Fruit fly (Drosophila melanogaster) whole organism, embryonic: ENCODE measurements around the gene CG33939.

Source experiments
- CG1024 ChIP-seq: fragments of 200-800 bp; sonication (Bioruptor generic); IDR thresholded peaks from 2 replicates; pipeline ENCODE4 v1.3.6; 2022; ENCODE audit warnings: missing biosample characterization, missing genetic modification characterization
- CG10565 ChIP-seq: fragments of 200-800 bp; sonication (Bioruptor generic); optimal IDR thresholded peaks from 3 replicates; lab custom pipeline; 2016; ENCODE audit warnings: missing biosample characterization, mild to moderate bottlenecking, missing genetic modification characterization
- CG10979 ChIP-seq: fragments of 200-800 bp; sonication (Bioruptor generic); optimal IDR thresholded peaks from 2 replicates; lab custom pipeline; 2018; ENCODE audit warnings: missing biosample characterization, mild to moderate bottlenecking, missing genetic modification characterization, moderate library complexity
- CG11504 ChIP-seq: fragments of 200-800 bp; sonication (Bioruptor generic); optimal IDR thresholded peaks from 3 replicates; lab custom pipeline; 2019; ENCODE audit warnings: missing biosample characterization, mild to moderate bottlenecking, missing genetic modification characterization, moderate library complexity
- CG12659 ChIP-seq: fragments of 200-800 bp; sonication (Bioruptor generic); optimal IDR thresholded peaks from 3 replicates; lab custom pipeline; 2017; ENCODE audit warnings: mild to moderate bottlenecking, missing biosample characterization, missing genetic modification reagents, missing genetic modification characterization
- CG14667 ChIP-seq: fragments of 200-800 bp; sonication (Bioruptor generic); IDR thresholded peaks from 2 replicates; pipeline ENCODE4 v1.3.6; 2022; ENCODE audit warnings: missing biosample characterization, missing genetic modification characterization
- CG15696 ChIP-seq: fragments of 200-800 bp; sonication (Bioruptor generic); optimal IDR thresholded peaks from 2 replicates; lab custom pipeline; 2019; ENCODE audit warnings: missing biosample characterization, mild to moderate bottlenecking, missing genetic modification characterization, moderate library complexity
- CG17328 ChIP-seq: fragments of 200-800 bp; sonication (Bioruptor generic); IDR thresholded peaks from 2 replicates; pipeline ENCODE4 v1.3.6; 2022; ENCODE audit warnings: missing biosample characterization, missing genetic modification characterization
- CG17359 ChIP-seq: fragments of 200-800 bp; sonication (Bioruptor generic); optimal IDR thresholded peaks from 3 replicates; lab custom pipeline; 2018; ENCODE audit warnings: missing biosample characterization, mild to moderate bottlenecking, missing genetic modification characterization, moderate library complexity
- CG17829 ChIP-seq: fragments of 200-800 bp; optimal IDR thresholded peaks from 2 replicates; lab custom pipeline; 2019; ENCODE audit warnings: missing biosample characterization, mild to moderate bottlenecking, missing genetic modification characterization, moderate library complexity
- CG2678 ChIP-seq: fragments of 200-800 bp; sonication (Bioruptor generic); optimal IDR thresholded peaks from 3 replicates; lab custom pipeline; 2019; ENCODE audit warnings: missing biosample characterization, mild to moderate bottlenecking, missing genetic modification characterization, moderate library complexity
- CG32767 ChIP-seq: fragments of 200-800 bp; sonication (Bioruptor generic); IDR thresholded peaks from 2 replicates; pipeline ENCODE4 v1.3.6; 2022; ENCODE audit warnings: missing biosample characterization, missing genetic modification characterization
- CG32772 ChIP-seq: fragments of 200-800 bp; sonication (Bioruptor generic); IDR thresholded peaks from 2 replicates; pipeline ENCODE4 v1.3.6; 2022; ENCODE audit warnings: missing biosample characterization, missing genetic modification characterization
- CG3838 ChIP-seq: fragments of 200-800 bp; sonication (Bioruptor generic); optimal IDR thresholded peaks from 3 replicates; lab custom pipeline; 2016; ENCODE audit warnings: missing biosample characterization, missing genetic modification characterization
- CG5245 ChIP-seq: fragments of 200-800 bp; sonication (Bioruptor generic); optimal IDR thresholded peaks from 3 replicates; lab custom pipeline; 2016; ENCODE audit warnings: missing biosample characterization, missing genetic modification characterization
- CG6765 ChIP-seq: fragments of 200-800 bp; sonication (Bioruptor generic); optimal IDR thresholded peaks from 3 replicates; lab custom pipeline; 2017; ENCODE audit warnings: missing biosample characterization, mild to moderate bottlenecking, missing genetic modification characterization
- CG7556 ChIP-seq: fragments of 200-800 bp; sonication (Bioruptor generic); optimal IDR thresholded peaks from 2 replicates; lab custom pipeline; 2017; ENCODE audit warnings: missing biosample characterization, mild to moderate bottlenecking, missing genetic modification characterization
- CG8478 ChIP-seq: fragments of >200 bp; optimal IDR thresholded peaks from 2 replicates; lab custom pipeline; 2018
- CG9797 ChIP-seq: fragments of 200-800 bp; sonication (Bioruptor generic); optimal IDR thresholded peaks from 3 replicates; lab custom pipeline; 2018; ENCODE audit warnings: missing biosample characterization, mild to moderate bottlenecking, missing genetic modification characterization
- E2f1 ChIP-seq: fragments of 200-800 bp; sonication (Bioruptor generic); IDR thresholded peaks from 2 replicates; pipeline ENCODE4 v1.3.6; 2022; ENCODE audit warnings: missing biosample characterization, missing genetic modification characterization
- Hr39 ChIP-seq: fragments of >200 bp; optimal IDR thresholded peaks from 2 replicates; lab custom pipeline; 2017
- Jarid2 ChIP-seq: fragments of 200-800 bp; sonication (Bioruptor generic); optimal IDR thresholded peaks from 3 replicates; lab custom pipeline; 2017; ENCODE audit warnings: mild to moderate bottlenecking, missing biosample characterization, missing genetic modification reagents, missing genetic modification characterization
- Mad ChIP-seq: fragments of 200-800 bp; sonication (Bioruptor generic); optimal IDR thresholded peaks from 2 replicates; lab custom pipeline; 2016; ENCODE audit warnings: missing biosample characterization, missing genetic modification characterization
- Med ChIP-seq: fragments of 200-800 bp; sonication (Bioruptor generic); peaks from one replicate; lab custom pipeline; 2016; ENCODE audit warnings: missing biosample characterization, missing genetic modification characterization, mild to moderate bottlenecking, inconsistent platforms, moderate library complexity
- Nf-YA ChIP-seq: fragments of 200-800 bp; sonication (Bioruptor generic); IDR thresholded peaks from 2 replicates; pipeline ENCODE4 v1.3.6; 2022; ENCODE audit warnings: missing biosample characterization, missing genetic modification characterization
- Scr ChIP-seq: fragments of 200-800 bp; sonication (Bioruptor generic); IDR thresholded peaks from 2 replicates; pipeline ENCODE4 v1.3.6; 2022; ENCODE audit warnings: missing biosample characterization, missing genetic modification characterization; ENCODE audit not compliant: partially characterized antibody
- Ssrp ChIP-seq: fragments of 200-800 bp; sonication (Bioruptor generic); optimal IDR thresholded peaks from 2 replicates; lab custom pipeline; 2018; ENCODE audit warnings: missing biosample characterization, mild to moderate bottlenecking, missing genetic modification characterization, moderate library complexity
- Xbp1 ChIP-seq: fragments of 200-800 bp; sonication (Bioruptor generic); optimal IDR thresholded peaks from 3 replicates; lab custom pipeline; 2016; ENCODE audit warnings: missing biosample characterization, mild to moderate bottlenecking, missing genetic modification characterization
- YL-1 ChIP-seq: fragments of 200-800 bp; sonication (Bioruptor generic); optimal IDR thresholded peaks from 3 replicates; lab custom pipeline; 2017; ENCODE audit warnings: missing biosample characterization, mild to moderate bottlenecking, missing genetic modification characterization
- bbx ChIP-seq: fragments of 200-800 bp; sonication (Bioruptor generic); IDR thresholded peaks from 2 replicates; pipeline ENCODE4 v1.3.6; 2022; ENCODE audit warnings: missing biosample characterization, missing genetic modification characterization; ENCODE audit not compliant: partially characterized antibody
- bigmax ChIP-seq: fragments of 200-800 bp; sonication (Bioruptor generic); optimal IDR thresholded peaks from 2 replicates; lab custom pipeline; 2018; ENCODE audit warnings: missing biosample characterization, mild to moderate bottlenecking, missing genetic modification characterization
- bowl ChIP-seq: fragments of 200-800 bp; sonication (Bioruptor generic); IDR thresholded peaks from 2 replicates; pipeline ENCODE4 v1.3.6; 2022; ENCODE audit warnings: missing biosample characterization, missing genetic modification characterization
- btn ChIP-seq: fragments of 200-800 bp; sonication (Bioruptor generic); optimal IDR thresholded peaks from 2 replicates; lab custom pipeline; 2016; ENCODE audit warnings: missing biosample characterization, missing genetic modification characterization
- croc ChIP-seq: fragments of 200-800 bp; sonication (Bioruptor generic); conservative IDR thresholded peaks from 3 replicates; pipeline ENCODE4 v1.3.6; 2022; ENCODE audit warnings: missing biosample characterization, missing genetic modification characterization
- dmrt99B ChIP-seq: fragments of 200-800 bp; sonication (Bioruptor generic); optimal IDR thresholded peaks from 2 replicates; lab custom pipeline; 2018; ENCODE audit warnings: missing biosample characterization, mild to moderate bottlenecking, missing genetic modification characterization, moderate library complexity
- dysf ChIP-seq: fragments of 200-800 bp; sonication (Bioruptor generic); IDR thresholded peaks from 3 replicates; pipeline ENCODE4 v1.3.6; 2022; ENCODE audit warnings: missing biosample characterization, missing genetic modification characterization
- gce ChIP-seq: fragments of 200-800 bp; sonication (Bioruptor generic); IDR thresholded peaks from 3 replicates; pipeline ENCODE4 v1.3.6; 2022; ENCODE audit warnings: missing biosample characterization, missing genetic modification characterization
- ken ChIP-seq: fragments of 200-800 bp; sonication (Bioruptor generic); IDR thresholded peaks from 3 replicates; pipeline ENCODE4 v1.3.6; 2022; ENCODE audit warnings: missing biosample characterization, missing genetic modification characterization
- knrl ChIP-seq: fragments of 200-800 bp; sonication (Bioruptor generic); IDR thresholded peaks from 3 replicates; pipeline ENCODE4 v1.3.6; 2022; ENCODE audit warnings: missing biosample characterization, missing genetic modification characterization; ENCODE audit not compliant: partially characterized antibody
- luna ChIP-seq: fragments of 200-800 bp; sonication (Bioruptor generic); optimal IDR thresholded peaks from 2 replicates; lab custom pipeline; 2016; ENCODE audit warnings: missing biosample characterization, missing genetic modification characterization
- mirr ChIP-seq: fragments of 200-800 bp; sonication (Bioruptor generic); optimal IDR thresholded peaks from 3 replicates; lab custom pipeline; 2018; ENCODE audit warnings: missing biosample characterization, mild to moderate bottlenecking, missing genetic modification characterization
- mld ChIP-seq: fragments of 200-800 bp; sonication (Bioruptor generic); IDR thresholded peaks from 3 replicates; pipeline ENCODE4 v1.3.6; 2022; ENCODE audit warnings: missing biosample characterization, missing genetic modification characterization; ENCODE audit not compliant: partially characterized antibody
- nau ChIP-seq: fragments of 200-800 bp; sonication (Bioruptor generic); optimal IDR thresholded peaks from 3 replicates; lab custom pipeline; 2017; ENCODE audit warnings: missing biosample characterization, mild to moderate bottlenecking, missing genetic modification characterization, missing genetic modification reagents
- sc ChIP-seq, 3 experiments: fragments of >200 bp in 2 of 3; fragments of 200-800 bp in 1 of 3; sonication (Bioruptor generic) in 1 of 3; optimal IDR thresholded peaks; 2 replicates in 2 of 3; 3 replicates in 1 of 3; lab custom pipeline; 2017; ENCODE audit warnings: mild to moderate bottlenecking in 1 of 3, missing biosample characterization in 1 of 3, missing genetic modification characterization in 1 of 3, missing genetic modification reagents in 1 of 3
- schlank ChIP-seq: fragments of 200-800 bp; sonication (Bioruptor generic); optimal IDR thresholded peaks from 2 replicates; lab custom pipeline; 2018; ENCODE audit warnings: missing biosample characterization, mild to moderate bottlenecking, missing genetic modification characterization
- sqz ChIP-seq: fragments of 200-800 bp; sonication (Bioruptor generic); optimal IDR thresholded peaks from 3 replicates; lab custom pipeline; 2018; ENCODE audit warnings: missing biosample characterization, mild to moderate bottlenecking, missing genetic modification characterization
- vfl ChIP-seq: fragments of 200-800 bp; sonication (Bioruptor generic); optimal IDR thresholded peaks from 2 replicates; lab custom pipeline; 2016; ENCODE audit warnings: missing biosample characterization, missing genetic modification characterization
- vnd ChIP-seq: fragments of 200-800 bp; sonication (Bioruptor generic); IDR thresholded peaks from 3 replicates; pipeline ENCODE4 v1.3.6; 2022; ENCODE audit warnings: missing biosample characterization, missing genetic modification characterization; ENCODE audit not compliant: partially characterized antibody
- vvl ChIP-seq: fragments of 200-800 bp; sonication (Bioruptor generic); IDR thresholded peaks from 2 replicates; pipeline ENCODE4 v1.3.6; 2022; ENCODE audit warnings: missing biosample characterization, missing genetic modification characterization
- zfh1 ChIP-seq: fragments of 200-800 bp; sonication (Bioruptor generic); IDR thresholded peaks from 3 replicates; pipeline ENCODE4 v1.3.6; 2022; ENCODE audit warnings: missing biosample characterization, missing genetic modification characterization

CG33939 gene

DNA sequence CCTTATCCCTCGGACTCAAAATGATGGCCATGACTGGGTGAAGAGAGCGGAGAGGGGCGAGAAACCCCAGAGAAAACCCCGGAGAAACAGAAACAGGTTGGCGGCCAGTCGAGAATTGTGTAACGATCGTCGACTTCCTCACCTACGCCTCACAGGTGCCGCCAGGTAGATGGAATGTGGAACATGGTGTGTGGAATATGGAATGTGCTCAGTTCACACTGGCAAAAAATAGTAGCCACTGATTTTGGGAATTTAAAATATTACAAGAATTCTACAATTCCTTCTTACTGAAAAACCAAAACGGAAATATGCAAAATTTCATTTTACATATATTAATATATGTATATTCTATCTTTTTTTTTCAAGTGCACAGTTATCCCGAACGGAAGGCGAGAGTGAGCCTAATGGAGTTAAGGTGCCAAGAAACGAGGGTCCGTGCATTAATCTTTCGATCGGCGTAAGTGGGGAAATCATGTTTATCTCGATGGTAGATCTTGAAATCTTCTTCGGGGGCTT is 18.7 kb downstream of the CG33939 start (continued):
- TF ChIP-seq YL-1 (GFP tag; lab: Kevin White, UChicago) (no peak), CG9797 (GFP tag; lab: Kevin White, UChicago) (no peak), CG8478 (lab: Kevin White, UChicago) (no peak), nau (peak; percentile 46), CG14667 (GFP tag; lab: Robert Waterston, UW) (peak; percentile 69), Scr (GFP tag; lab: Robert Waterston, UW) (no peak), sc (optimal IDR thresholded peaks at IDR 0.05; lab: Kevin White, UChicago) (no peak), sc (GFP tag; optimal IDR thresholded peaks at IDR 0.05; lab: Kevin White, UChicago) (peak; percentile 73), CG15696 (peak; percentile 99), Mad (peak; percentile 46), CG11504 (tag; lab: Kevin White, UChicago) (peak; percentile 79), luna (GFP tag; lab: Kevin White, UChicago) (no peak), vnd (no peak), knrl (no peak), sqz (peak; percentile 77), mirr (no peak), CG32772 (peak; percentile 82), schlank (tag; lab: Kevin White, UChicago) (no peak), CG17359 (tag; lab: Kevin White, UChicago) (peak; percentile 73), E2f1 (GFP tag; lab: Robert Waterston, UW) (peak; percentile 78), CG32767 (GFP tag; lab: Robert Waterston, UW) (peak; percentile 52; the same call in 1 of the 2 replicates), CG2678 (tag; lab: Kevin White, UChicago) (peak; percentile 85), zfh1 (GFP tag; lab: Robert Waterston, UW) (peak; percentile 95), CG5245 (GFP tag; lab: Kevin White, UChicago) (peak; percentile 51), gce (GFP tag; lab: Robert Waterston, UW) (no peak), CG6765 (no peak), dmrt99B (peak; percentile 80), CG1024 (GFP tag; lab: Robert Waterston, UW) (peak; percentile 52), Jarid2 (GFP tag; lab: Kevin White, UChicago) (peak; percentile 37), CG17328 (GFP tag; lab: Robert Waterston, UW) (peak; percentile 87), vfl (GFP tag; lab: Kevin White, UChicago) (peak; percentile 47), CG3838 (GFP tag; lab: Kevin White, UChicago) (no peak), croc (GFP tag; lab: Robert Waterston, UW) (peak; percentile 84), bbx (GFP tag; lab: Robert Waterston, UW) (no peak), Ssrp (peak; percentile 81), Xbp1 (GFP tag; lab: Kevin White, UChicago) (peak; percentile 78), Nf-YA (GFP tag; lab: Robert Waterston, UW) (0 out of 2 replicates have a peak, but pooled peaks have one; percentile 14), CG10565 (GFP tag; lab: Kevin White, UChicago) (no peak), ken (GFP tag; lab: Robert Waterston, UW) (peak; percentile 48; the same call in 1 of the 3 replicates), CG10979 (tag; lab: Kevin White, UChicago) (peak; percentile 93), vvl (GFP tag; lab: Robert Waterston, UW) (peak; percentile 91), dysf (GFP tag; lab: Robert Waterston, UW) (peak; percentile 82), Hr39 (lab: Kevin White, UChicago) (no peak), Med (GFP tag; lab: Kevin White, UChicago) (peak; percentile 82), CG17829 (peak; percentile 92), CG7556 (GFP tag; lab: Kevin White, UChicago) (peak; percentile 80), bigmax (GFP tag; lab: Kevin White, UChicago) (no peak), btn (GFP tag; lab: Kevin White, UChicago) (peak; percentile 9), mld (no peak), bowl (no peak), CG12659 (GFP tag; lab: Kevin White, UChicago) (peak; percentile 54)
